Comparison of ENCODE assay signal across 2 fruit fly cellular contexts in the genomic region with DNA sequence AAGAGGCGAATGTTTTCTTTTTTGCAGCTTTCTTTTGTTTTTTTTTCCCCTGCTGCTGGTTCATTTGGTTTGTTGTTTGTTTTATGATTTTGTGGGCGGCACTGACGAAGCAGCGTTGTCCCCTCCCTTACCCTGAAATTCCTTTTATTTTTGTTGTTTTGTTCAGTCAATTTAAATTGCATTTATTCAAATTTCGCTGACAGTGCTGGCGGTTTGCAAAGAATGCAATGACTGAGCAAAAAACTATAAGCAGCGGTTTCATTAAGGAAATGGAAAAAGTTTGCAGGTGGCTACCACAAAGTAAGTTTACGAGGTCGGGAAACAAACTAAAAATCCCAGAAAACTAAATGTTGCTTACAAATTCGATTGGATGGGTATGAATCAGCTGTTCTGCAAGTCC.
TF ChIP-seq lines count a peak whose summit lies in the region.

No protein-coding gene starts in this region.

TF ChIP-seq in whole organism, adult, 20 proteins besides CTCF, POLR2A, EP300 and RAD21:
- TF ChIP-seq tj (GFP tag; optimal IDR thresholded peaks at IDR 0.05; lab: Kevin White, UChicago) (peak; percentile 96), Hr96 (GFP tag; optimal IDR thresholded peaks at IDR 0.05; lab: Kevin White, UChicago) (no peak)
TF ChIP-seq in whole organism, adult: peak in this region for 1.

TF ChIP-seq in whole organism, prepupa, 60 proteins besides CTCF, POLR2A, EP300 and RAD21:
- no peak for TF ChIP-seq achi (GFP tag; optimal IDR thresholded peaks at IDR 0.05; lab: Kevin White, UChicago)
- 0 out of 2 replicates have a peak, but pooled peaks have one; percentile 17 for TF ChIP-seq CG15336 (GFP tag; IDR thresholded peaks at IDR 0.05; lab: Robert Waterston, UW)
- no peak for TF ChIP-seq OdsH (GFP tag; optimal IDR thresholded peaks at IDR 0.05; lab: Kevin White, UChicago)
- TF ChIP-seq Sox14 (GFP tag; optimal IDR thresholded peaks at IDR 0.05; lab: Kevin White, UChicago): no peak
